Worm (Caenorhabditis elegans) whole organism, L4 larva: Measurements from ENCODE around the gene F41E6.17.

Experiments
- ceh-82 ChIP-seq: sonication (generic microtip); optimal IDR thresholded peaks from 2 replicates; lab custom pipeline; 2017; ENCODE audit warnings: missing biosample characterization, missing genetic modification characterization
- cey-2 ChIP-seq: sonication (generic microtip); optimal IDR thresholded peaks from 3 replicates; lab custom pipeline; 2017; ENCODE audit warnings: missing genetic modification characterization, mild to moderate bottlenecking, missing compliant biosample characterization, antibody characterized with exemption, borderline replicate concordance; ENCODE audit not compliant: insufficient read depth
- daf-12 ChIP-seq: fragments of 150-350 bp; optimal IDR thresholded peaks from 2 replicates; lab custom pipeline; 2014; ENCODE audit warnings: missing biosample characterization, missing genetic modification reagents, missing genetic modification characterization
- daf-16 ChIP-seq, 3 experiments: sonication (generic microtip); optimal IDR thresholded peaks; 2 replicates each; lab custom pipeline; 2016 to 2017; ENCODE audit warnings: missing genetic modification characterization in 3 of 3, missing genetic modification reagents in 3 of 3, mild to moderate bottlenecking in 2 of 3, missing compliant biosample characterization in 2 of 3, missing biosample characterization in 1 of 3, moderate library complexity in 1 of 3
- dmd-6 ChIP-seq: fragments of 200-800 bp; sonication (Bioruptor generic); IDR thresholded peaks from 2 replicates; pipeline ENCODE4 v1.3.6; 2022; ENCODE audit warnings: missing genetic modification reagents, missing genetic modification characterization, missing compliant biosample characterization
- fos-1 ChIP-seq: fragments of 150-350 bp; optimal IDR thresholded peaks from 2 replicates; lab custom pipeline; 2014; ENCODE audit warnings: missing biosample characterization, missing genetic modification characterization
- jun-1 ChIP-seq: fragments of 150-350 bp; optimal IDR thresholded peaks from 2 replicates; lab custom pipeline; 2014; ENCODE audit warnings: missing biosample characterization, missing genetic modification reagents, missing genetic modification characterization
- mep-1 ChIP-seq: fragments of 150-350 bp; sonication (generic microtip); optimal IDR thresholded peaks from 3 replicates; lab custom pipeline; 2014; ENCODE audit warnings: missing biosample characterization, missing genetic modification characterization
- nhr-6 ChIP-seq: fragments of 150-350 bp; optimal IDR thresholded peaks from 2 replicates; lab custom pipeline; 2014; ENCODE audit warnings: missing biosample characterization, missing genetic modification characterization

DNA sequence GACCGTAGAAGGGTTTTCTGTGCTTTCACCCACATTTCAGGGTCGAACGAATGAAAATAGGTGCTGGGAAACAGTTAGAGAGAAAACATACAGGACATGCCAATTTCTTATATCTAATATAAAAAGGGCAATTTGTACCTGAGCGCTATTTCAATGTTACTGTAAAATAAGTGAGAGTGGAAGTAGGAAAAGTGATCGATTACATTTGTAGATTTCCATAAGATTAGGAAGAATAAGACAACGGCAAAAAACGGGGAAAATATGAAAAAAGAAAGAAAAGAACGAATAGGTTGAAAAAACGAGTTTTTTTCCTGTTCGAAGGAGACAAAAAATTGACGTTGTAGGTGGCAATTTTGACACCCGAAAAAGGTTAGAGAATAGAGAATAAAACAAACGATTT, 44.3 kb downstream of the F41E6.17 start:
- TF ChIP-seq mep-1 (tag; lab: Kevin White, UChicago), result no peak
- TF ChIP-seq fos-1 (tag; lab: Kevin White, UChicago), result no peak
- no peak for TF ChIP-seq jun-1 (tag; lab: Kevin White, UChicago)
- no peak for TF ChIP-seq dmd-6
- TF ChIP-seq ceh-82 (tag; lab: Kevin White, UChicago), result no peak
- no peak for TF ChIP-seq daf-12 (tag; lab: Kevin White, UChicago)
- no peak for TF ChIP-seq nhr-6 (tag; lab: Kevin White, UChicago)
- no peak for TF ChIP-seq cey-2 (tag; lab: Kevin White, UChicago)
- TF ChIP-seq daf-16 (GFP tag; optimal IDR thresholded peaks at IDR 0.05; lab: Kevin White, UChicago), result no peak
- TF ChIP-seq daf-16 (tag; optimal IDR thresholded peaks at IDR 0.05; lab: Kevin White, UChicago), result no peak
